Fruit fly (Drosophila melanogaster): ENCODE measurements around the gene CG17568.

Gene CG17568

dm6 chr2L:19181153-19181892 lies at the start of gene CG17568:
Gene CG17568 (minus strand): TSS chr2L:19181702.
- TF ChIP-seq noc (tag; optimal IDR thresholded peaks at IDR 0.05), result no peak

dm6 chr2L:19230518-19230917 lies 49.0 kb upstream of the CG17568 start:
- TF ChIP-seq noc (tag; optimal IDR thresholded peaks at IDR 0.05), result no peak

dm6 chr2L:19229059-19229458 lies 47.6 kb upstream of the CG17568 start:
- no peak for TF ChIP-seq noc (tag; optimal IDR thresholded peaks at IDR 0.05)

dm6 chr2L:19227656-19228055 lies 46.2 kb upstream of the CG17568 start:
- no peak for TF ChIP-seq noc (tag; optimal IDR thresholded peaks at IDR 0.05)

- TF ChIP-seq noc (tag; optimal IDR thresholded peaks at IDR 0.05), result no peak
Observed at dm6 chr2L:19225984-19226914, 44.7 kb upstream of the CG17568 start.

- TF ChIP-seq noc (tag; optimal IDR thresholded peaks at IDR 0.05), result no peak
Observed at dm6 chr2L:19222311-19222710, 40.8 kb upstream of the CG17568 start.

dm6 chr2L:19220036-19220612 lies 38.6 kb upstream of the CG17568 start:
- TF ChIP-seq noc (tag; optimal IDR thresholded peaks at IDR 0.05), result no peak

- TF ChIP-seq noc (tag; optimal IDR thresholded peaks at IDR 0.05), result no peak
Observed at dm6 chr2L:19219473-19219872, 38.0 kb upstream of the CG17568 start.

dm6 chr2L:19217933-19218332 lies 36.4 kb upstream of the CG17568 start:
- no peak for TF ChIP-seq noc (tag; optimal IDR thresholded peaks at IDR 0.05)

- TF ChIP-seq noc (tag; optimal IDR thresholded peaks at IDR 0.05), result no peak
Observed at dm6 chr2L:19212401-19212800, 30.9 kb upstream of the CG17568 start.

dm6 chr2L:19208874-19209273 lies 27.4 kb upstream of the CG17568 start:
- no peak for TF ChIP-seq noc (tag; optimal IDR thresholded peaks at IDR 0.05)

- TF ChIP-seq noc (tag; optimal IDR thresholded peaks at IDR 0.05), result no peak
Observed at dm6 chr2L:19204546-19204945, 23.0 kb upstream of the CG17568 start.

dm6 chr2L:19201841-19202240 lies 20.3 kb upstream of the CG17568 start:
- TF ChIP-seq noc (tag; optimal IDR thresholded peaks at IDR 0.05), result no peak

- TF ChIP-seq noc (tag; optimal IDR thresholded peaks at IDR 0.05), result no peak
Observed at dm6 chr2L:19200211-19200610, 18.7 kb upstream of the CG17568 start.

- TF ChIP-seq noc (tag; optimal IDR thresholded peaks at IDR 0.05), result no peak
Observed at dm6 chr2L:19198402-19198801, 16.9 kb upstream of the CG17568 start.

dm6 chr2L:19196443-19197044 lies 15.0 kb upstream of the CG17568 start:
- TF ChIP-seq noc (tag; optimal IDR thresholded peaks at IDR 0.05), result no peak
